Fruit fly (Drosophila melanogaster): ENCODE measurements around the gene Ipp.
A peak's percentile ranks its signal among the peaks of the same experiment; 100 is the strongest.

Gene Ipp

dm6 chr3R:13984922-13985581, 26.5 kb downstream of the Ipp start (continued):
- no peak for TF ChIP-seq CG3995 (GFP tag; optimal IDR thresholded peaks at IDR 0.05)
- peak; percentile 42 for TF ChIP-seq Side (GFP tag; optimal IDR thresholded peaks at IDR 0.05)
- TF ChIP-seq CG10431 (GFP tag; optimal IDR thresholded peaks at IDR 0.05), result no peak
- no peak for TF ChIP-seq pita (GFP tag; optimal IDR thresholded peaks at IDR 0.05)
- no peak for TF ChIP-seq Scr (GFP tag; IDR thresholded peaks at IDR 0.05; ENCODE audit: partially characterized antibody)
- peak; percentile 71 for TF ChIP-seq Camta (GFP tag; optimal IDR thresholded peaks at IDR 0.05)
- TF ChIP-seq gsb (GFP tag; IDR thresholded peaks at IDR 0.05), result peak; percentile 20; the same call in 1 of the 2 replicates
- peak; percentile 33; the same call in 1 of the 2 replicates for TF ChIP-seq ssp (GFP tag; IDR thresholded peaks at IDR 0.05)
- TF ChIP-seq CG31388 (GFP tag; optimal IDR thresholded peaks at IDR 0.05), result peak; percentile 32
- no peak for TF ChIP-seq z (GFP tag; IDR thresholded peaks at IDR 0.05)
- TF ChIP-seq CG15073 (GFP tag; optimal IDR thresholded peaks at IDR 0.05), result peak; percentile 39
- TF ChIP-seq CG30020 (tag; optimal IDR thresholded peaks at IDR 0.05), result peak; percentile 29
- no peak for TF ChIP-seq dati (GFP tag; IDR thresholded peaks at IDR 0.05)
- TF ChIP-seq lola (GFP tag; optimal IDR thresholded peaks at IDR 0.05), result peak in 1 of 3 experiments; percentile 88
- no peak for TF ChIP-seq ERR (GFP tag; optimal IDR thresholded peaks at IDR 0.05)
- peak; percentile 47 for TF ChIP-seq eyg (GFP tag; optimal IDR thresholded peaks at IDR 0.05)
- TF ChIP-seq zen2 (GFP tag; IDR thresholded peaks at IDR 0.05; ENCODE audit: partially characterized antibody), result no peak
- TF ChIP-seq tna (GFP tag; IDR thresholded peaks at IDR 0.05; ENCODE audit: partially characterized antibody), result no peak; the same call in 1 of the 2 replicates
- no peak for TF ChIP-seq aop (GFP tag; IDR thresholded peaks at IDR 0.05)
- peak; percentile 66 for TF ChIP-seq CG1602 (GFP tag; optimal IDR thresholded peaks at IDR 0.05)
- TF ChIP-seq CG7271 (tag; optimal IDR thresholded peaks at IDR 0.05), result peak; percentile 90
- no peak for TF ChIP-seq CG11085 (GFP tag; IDR thresholded peaks at IDR 0.05)
- TF ChIP-seq sna (GFP tag; IDR thresholded peaks at IDR 0.05; ENCODE audit: partially characterized antibody), result no peak
- TF ChIP-seq az2 (GFP tag; optimal IDR thresholded peaks at IDR 0.05), result peak; percentile 61
- TF ChIP-seq CG10979 (tag; optimal IDR thresholded peaks at IDR 0.05), result peak; percentile 90
- TF ChIP-seq CG11695 (GFP tag; IDR thresholded peaks at IDR 0.05), result peak; percentile 59; the same call in 2 of the 3 replicates
- peak; percentile 74 for TF ChIP-seq CG30403 (GFP tag; optimal IDR thresholded peaks at IDR 0.05)
- TF ChIP-seq CG4360 (GFP tag; IDR thresholded peaks at IDR 0.05), result peak; percentile 83
- TF ChIP-seq repo (GFP tag; optimal IDR thresholded peaks at IDR 0.05), result no peak
- TF ChIP-seq ftz-f1 (GFP tag; optimal IDR thresholded peaks at IDR 0.05), result no peak
- TF ChIP-seq C15 (GFP tag; IDR thresholded peaks at IDR 0.05), result no peak
- no peak for TF ChIP-seq vnd (GFP tag; IDR thresholded peaks at IDR 0.05; ENCODE audit: partially characterized antibody)
- TF ChIP-seq Atf6 (GFP tag; IDR thresholded peaks at IDR 0.05), result peak; percentile 48; the same call in 1 of the 2 replicates
- TF ChIP-seq CG15479 (GFP tag; optimal IDR thresholded peaks at IDR 0.05), result peak; percentile 79
- TF ChIP-seq Lim3 (GFP tag; IDR thresholded peaks at IDR 0.05), result no peak
- no peak for TF ChIP-seq BEAF-32 (GFP tag; optimal IDR thresholded peaks at IDR 0.05)
- TF ChIP-seq Hr51 (GFP tag; optimal IDR thresholded peaks at IDR 0.05), result peak; percentile 28 to 69
- TF ChIP-seq tap (tag; optimal IDR thresholded peaks at IDR 0.05), result peak; percentile 64
- TF ChIP-seq CG3065 (GFP tag; optimal IDR thresholded peaks at IDR 0.05), result no peak
- TF ChIP-seq CG34224 (GFP tag; IDR thresholded peaks at IDR 0.05; ENCODE audit: partially characterized antibody), result no peak
- TF ChIP-seq Jarid2 (GFP tag; optimal IDR thresholded peaks at IDR 0.05), result peak; percentile 29
- no peak for TF ChIP-seq gro (GFP tag; optimal IDR thresholded peaks at IDR 0.05)
- no peak for TF ChIP-seq klu (GFP tag; IDR thresholded peaks at IDR 0.05)
- no peak for TF ChIP-seq hkb (optimal IDR thresholded peaks at IDR 0.05)
- peak; percentile 63 for TF ChIP-seq hkb (GFP tag; IDR thresholded peaks at IDR 0.05)
- TF ChIP-seq dmrt99B (tag; optimal IDR thresholded peaks at IDR 0.05), result peak; percentile 76
- no peak for TF ChIP-seq p53 (GFP tag; optimal IDR thresholded peaks at IDR 0.05)
- TF ChIP-seq phol (tag; optimal IDR thresholded peaks at IDR 0.05), result peak; percentile 85
- peak; percentile 11 for TF ChIP-seq CG4854 (GFP tag; optimal IDR thresholded peaks at IDR 0.05)
- TF ChIP-seq Usf (GFP tag; optimal IDR thresholded peaks at IDR 0.05), result peak; percentile 39
